Fruit fly (Drosophila melanogaster): ENCODE data around the gene Hand.

Hand gene

DNA sequence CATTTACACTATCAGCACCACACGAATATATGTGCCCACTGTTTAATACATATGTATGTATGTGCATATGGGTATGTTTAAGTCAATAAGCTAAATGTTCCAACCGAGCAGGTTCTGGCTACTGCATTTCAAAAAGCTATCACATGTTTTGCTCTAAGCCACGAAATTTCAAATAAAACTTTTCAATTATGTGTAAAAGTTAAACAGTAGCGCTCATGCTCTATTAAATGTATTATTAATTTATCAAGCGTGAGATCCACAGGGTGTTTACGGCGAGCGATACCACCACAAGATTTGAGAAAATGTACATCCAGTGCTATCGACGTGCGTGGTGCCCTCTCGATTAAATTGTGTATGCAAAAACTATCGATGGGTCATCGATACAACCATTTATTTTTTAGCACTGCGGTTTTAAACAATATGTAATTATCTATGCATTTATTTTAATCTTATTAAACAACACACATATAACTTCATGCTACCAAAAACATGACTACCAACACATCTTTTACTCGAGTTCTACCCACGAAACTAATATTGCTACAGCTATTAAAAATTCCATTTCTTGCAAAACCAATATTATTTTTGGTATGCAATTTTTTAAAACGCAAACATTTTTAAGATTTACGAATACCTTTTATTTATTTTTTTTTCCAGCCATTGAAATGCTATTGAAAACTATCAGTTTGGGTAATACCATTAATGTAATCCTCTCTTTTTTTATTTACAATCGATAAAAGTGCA lies 34.3 kb downstream of the Hand start, which contains the start of gene Pten:
Gene Pten, minus strand, starts transcription at position 300 of the 744 bp plus-strand sequence.
- peak in 1 of 2 experiments; percentile 3 for TF ChIP-seq CTCF (optimal IDR thresholded peaks at IDR 0.05)
- no peak for TF ChIP-seq CG8478 (optimal IDR thresholded peaks at IDR 0.05)

DNA sequence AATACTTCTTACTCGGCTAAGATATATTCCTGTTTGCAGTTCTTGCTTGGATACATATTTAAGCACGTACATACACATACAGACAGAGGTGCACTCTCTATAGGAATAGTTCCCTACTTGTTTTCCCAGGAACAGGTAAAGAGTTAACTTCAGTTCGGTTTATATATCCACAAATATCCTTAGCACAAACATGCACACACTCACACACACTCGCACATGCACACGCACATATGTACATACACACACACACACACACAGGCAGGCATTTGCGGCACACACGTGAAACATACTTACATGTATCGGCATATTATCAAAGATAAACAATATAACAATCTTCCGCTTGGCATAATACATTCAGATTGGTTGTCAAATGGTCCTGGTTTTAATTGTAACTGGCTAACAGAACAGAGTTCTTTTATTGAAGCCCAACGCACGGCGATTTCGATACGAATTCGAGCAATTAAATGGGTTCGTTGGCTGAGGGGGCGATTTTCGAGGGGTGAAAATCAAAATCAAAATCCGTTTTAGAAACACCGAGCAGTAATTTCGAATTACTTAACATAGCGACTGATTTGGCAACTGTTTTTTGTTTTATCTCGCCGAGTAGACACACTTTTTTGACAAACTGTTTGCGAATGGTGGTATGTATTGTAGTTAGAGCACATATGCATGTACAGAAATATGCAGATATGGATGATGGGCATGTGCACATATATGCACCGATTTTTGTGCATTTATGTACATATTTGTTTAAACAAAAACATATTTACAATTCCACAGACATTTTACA lies 35.0 kb downstream of the Hand start:
- TF ChIP-seq CTCF (optimal IDR thresholded peaks at IDR 0.05) = no peak
- no peak for TF ChIP-seq CG8478 (optimal IDR thresholded peaks at IDR 0.05)

DNA sequence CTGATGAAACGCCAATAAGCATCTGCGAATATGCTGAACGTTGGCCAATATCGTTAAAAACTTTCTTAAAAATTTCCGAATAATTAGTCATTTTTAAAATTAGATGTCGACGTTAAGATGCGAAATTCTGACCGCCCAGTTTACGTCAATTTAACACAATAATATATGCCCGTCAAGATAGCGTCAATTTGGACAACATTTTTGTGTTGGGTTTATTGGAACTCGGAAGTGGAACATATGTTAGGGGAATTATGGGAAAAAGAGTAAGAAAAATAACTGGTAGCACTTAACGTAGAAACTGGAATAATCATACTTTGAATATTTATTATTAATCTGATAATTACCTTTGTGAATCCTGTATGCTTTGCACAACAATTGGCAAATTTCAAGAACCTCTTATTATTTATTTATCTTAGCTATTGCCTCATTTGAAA lies 39.4 kb downstream of the Hand start, which contains the start of gene CG5676:
Gene CG5676, minus strand, starts transcription at position 167 of the 434 bp plus-strand sequence.
- TF ChIP-seq CTCF (optimal IDR thresholded peaks at IDR 0.05) (no peak), CG8478 (optimal IDR thresholded peaks at IDR 0.05) (no peak)

dm6 chr2L:10251592-10251991 lies 43.6 kb downstream of the Hand start, which contains the start of gene Ror:
Ror (plus strand) TSS chr2L:10251843.
- TF ChIP-seq CTCF (optimal IDR thresholded peaks at IDR 0.05) (no peak), CG8478 (optimal IDR thresholded peaks at IDR 0.05) (no peak)

DNA sequence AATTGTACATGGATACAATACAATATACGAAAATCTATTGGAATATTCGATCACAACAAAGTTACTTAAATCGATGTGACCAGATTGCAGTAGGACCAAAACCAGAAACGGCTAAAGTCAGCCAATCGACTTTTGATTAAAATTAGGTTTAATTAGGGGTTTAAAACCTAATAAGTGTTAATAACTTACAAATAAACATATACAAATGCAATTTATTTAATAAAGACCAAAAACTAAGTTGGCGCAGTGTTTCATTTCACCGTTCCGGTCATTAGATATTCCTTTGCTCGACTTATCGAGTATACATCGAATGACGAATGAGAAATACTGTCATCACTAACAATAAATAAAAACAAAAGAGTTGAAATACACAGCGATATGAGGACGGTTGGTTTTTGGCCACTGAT lies 44.7 kb downstream of the Hand start, which contains the start of the genes bsk and CG31717:
Gene bsk, minus strand, starts transcription at position 61 of the 407 bp plus-strand sequence.
Gene CG31717, plus strand, starts transcription at position 297 of the 407 bp plus-strand sequence.
- TF ChIP-seq CTCF (optimal IDR thresholded peaks at IDR 0.05) (no peak), CG8478 (optimal IDR thresholded peaks at IDR 0.05) (no peak)

dm6 chr2L:10249655-10250202 lies 45.5 kb downstream of the Hand start:
- TF ChIP-seq CTCF (optimal IDR thresholded peaks at IDR 0.05) = no peak
- no peak for TF ChIP-seq CG8478 (optimal IDR thresholded peaks at IDR 0.05)

- TF ChIP-seq CG8478 (optimal IDR thresholded peaks at IDR 0.05) (no peak), CTCF (optimal IDR thresholded peaks at IDR 0.05) (peak; percentile 45 to 46)
Observed at dm6 chr2L:10246785-10247190, 48.4 kb downstream of the Hand start, which contains the start of gene chico. chico (minus strand) TSS chr2L:10247078.
